Fruit fly (Drosophila melanogaster): ENCODE measurements around the gene CG3517.

Gene CG3517

DNA sequence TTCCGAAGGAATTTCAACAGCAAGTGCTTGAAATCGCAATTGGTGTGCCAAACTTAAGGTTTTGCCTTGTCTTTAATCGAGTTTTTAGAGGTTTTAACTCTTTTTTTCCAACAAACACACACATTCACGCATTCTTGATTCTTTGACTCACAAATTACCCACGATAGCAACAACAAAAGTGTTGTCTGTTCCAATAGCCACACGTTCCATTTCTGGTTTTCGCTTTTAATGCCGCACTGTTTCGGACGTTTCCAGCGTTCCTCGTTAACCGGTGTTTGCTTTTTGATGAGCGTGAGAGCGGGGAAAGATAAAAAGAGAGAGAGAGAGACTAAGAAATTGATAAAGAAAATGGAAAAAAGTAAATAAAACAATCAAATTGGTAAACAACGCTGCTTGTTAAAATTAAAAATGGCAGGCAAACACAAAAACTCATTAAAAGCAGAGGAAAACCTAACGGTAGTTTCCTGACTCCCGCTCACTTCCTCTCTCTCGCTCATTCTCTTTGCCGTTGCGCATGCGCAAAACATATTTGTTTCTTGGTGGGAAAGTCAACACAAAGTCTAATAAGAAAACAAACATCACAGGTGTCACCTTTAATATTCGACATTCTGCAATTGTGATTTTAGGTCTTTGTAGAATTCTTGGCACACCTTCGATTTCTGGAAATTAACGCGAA is 39.0 kb upstream of the CG3517 start:
- TF ChIP-seq CG11617 (GFP tag; optimal IDR thresholded peaks at IDR 0.05) (peak; percentile 13), tj (GFP tag; optimal IDR thresholded peaks at IDR 0.05) (peak; percentile 5), CG5204 (GFP tag; optimal IDR thresholded peaks at IDR 0.05) (no peak), CG1620 (GFP tag; optimal IDR thresholded peaks at IDR 0.05) (no peak), Crg-1 (GFP tag; optimal IDR thresholded peaks at IDR 0.05) (peak; percentile 35), cic (GFP tag; optimal IDR thresholded peaks at IDR 0.05) (peak; percentile 39), CG14711 (tag; optimal IDR thresholded peaks at IDR 0.05) (peak; percentile 26), CG7045 (GFP tag; optimal IDR thresholded peaks at IDR 0.05) (peak; percentile 14), Clk (GFP tag; optimal IDR thresholded peaks at IDR 0.05) (peak; percentile 24), pad (GFP tag; optimal IDR thresholded peaks at IDR 0.05) (peak; percentile 56), ovo (GFP tag; optimal IDR thresholded peaks at IDR 0.05) (peak; percentile 92), CG7101 (tag; optimal IDR thresholded peaks at IDR 0.05) (peak; percentile 52), Mnt (GFP tag; optimal IDR thresholded peaks at IDR 0.05) (no peak), CG12768 (GFP tag; optimal IDR thresholded peaks at IDR 0.05) (peak; percentile 43)

DNA sequence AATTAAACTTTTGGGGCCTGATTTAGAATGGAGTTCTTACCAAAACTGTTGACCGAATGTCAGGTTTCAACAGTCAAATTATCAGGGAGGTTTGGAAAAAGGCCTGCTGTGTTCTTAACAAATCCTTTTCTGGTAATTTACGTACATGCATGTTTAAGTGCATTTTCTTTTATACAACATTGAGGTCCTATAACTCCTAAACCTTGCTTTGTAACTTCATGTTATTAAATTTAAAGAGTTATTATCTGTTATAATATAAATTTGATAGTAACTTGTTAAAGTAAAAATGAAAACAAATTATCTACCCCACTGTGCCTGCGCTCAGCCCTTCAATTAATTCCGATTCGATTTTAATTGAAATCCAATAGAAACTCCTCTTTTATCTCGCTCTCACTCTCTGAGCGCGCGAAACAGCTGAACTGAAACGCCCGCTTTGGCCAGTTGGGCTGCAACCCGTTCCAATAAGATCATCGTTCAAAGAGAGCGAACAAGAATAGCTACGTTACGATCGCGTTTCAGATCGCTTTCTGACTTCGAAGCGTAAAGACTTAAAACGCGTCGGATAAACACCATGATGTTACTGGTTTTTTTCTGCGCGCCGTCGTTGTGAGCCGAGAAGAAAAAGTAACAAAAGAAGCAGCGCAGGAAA is 38.1 kb upstream of the CG3517 start, which contains the start of gene Scsalpha2:
TSS of gene Scsalpha2 (minus strand) at position 51 of the 649 bp plus-strand sequence.
- peak; percentile 27 for TF ChIP-seq bab1 (GFP tag; optimal IDR thresholded peaks at IDR 0.05)
- peak; percentile 1 for TF ChIP-seq CG7101 (tag; optimal IDR thresholded peaks at IDR 0.05)
- no peak for TF ChIP-seq CG33017 (tag; optimal IDR thresholded peaks at IDR 0.05)
- TF ChIP-seq cic (GFP tag; optimal IDR thresholded peaks at IDR 0.05) = no peak

DNA sequence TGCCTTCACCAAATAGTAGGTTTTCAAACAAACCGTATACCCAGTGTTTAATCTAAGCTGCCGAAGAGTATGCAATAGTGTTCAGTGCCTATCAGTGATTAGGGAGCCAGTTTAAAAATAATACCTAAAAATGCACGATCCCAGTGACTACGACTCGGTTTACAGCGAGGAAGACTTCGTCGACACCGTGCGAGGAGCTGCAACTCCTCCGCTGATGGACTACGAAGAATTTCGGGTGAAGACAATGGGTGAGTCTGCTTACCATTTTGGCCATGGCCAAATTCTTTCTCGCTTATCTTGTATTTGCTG is 36.2 kb upstream of the CG3517 start:
- TF ChIP-seq bab1 (GFP tag; optimal IDR thresholded peaks at IDR 0.05) (no peak), cnc (optimal IDR thresholded peaks at IDR 0.05) (no peak), ovo (GFP tag; optimal IDR thresholded peaks at IDR 0.05) (no peak), Mnt (GFP tag; optimal IDR thresholded peaks at IDR 0.05) (no peak), Hr96 (GFP tag; optimal IDR thresholded peaks at IDR 0.05) (no peak)

DNA sequence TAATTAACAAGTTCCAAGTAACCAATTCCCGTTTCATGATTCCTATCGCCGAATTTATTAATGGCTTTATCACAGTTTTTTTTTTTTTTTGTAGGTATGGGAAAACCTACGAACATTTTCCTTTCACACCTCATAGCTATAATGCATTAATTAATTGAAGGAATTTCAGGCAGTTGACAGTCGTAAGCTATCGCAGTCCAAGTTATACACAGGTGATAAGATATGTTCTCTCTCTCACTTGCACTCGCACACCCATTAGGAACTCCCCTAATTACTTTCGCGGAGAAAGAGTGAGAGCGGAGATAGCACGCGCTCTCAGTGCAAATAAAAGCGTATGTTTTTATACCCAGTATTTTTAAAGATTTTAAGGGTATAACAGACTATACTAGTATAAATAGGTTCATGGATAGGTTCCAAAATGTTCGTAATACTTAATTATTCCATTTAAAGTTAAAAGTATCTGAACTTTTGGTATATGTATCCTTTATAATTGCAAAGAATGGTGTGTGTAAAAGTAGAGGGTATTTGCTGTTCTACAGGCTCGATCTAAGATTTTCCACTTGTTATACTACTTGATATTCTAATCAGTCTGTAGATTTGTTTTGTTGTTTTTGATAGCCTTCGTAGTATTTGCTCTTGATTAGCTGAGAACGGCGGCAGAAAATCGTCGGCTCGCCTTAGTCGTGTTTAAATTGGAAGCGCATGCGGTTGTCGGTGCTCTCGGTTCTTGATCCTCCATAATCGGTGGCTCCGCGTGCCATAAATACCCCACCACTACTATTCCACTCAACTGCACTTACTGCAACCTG is 35.6 kb upstream of the CG3517 start, which contains the start of gene Dys:
TSS of gene Dys (plus strand) at position 677 of the 809 bp plus-strand sequence.
- TF ChIP-seq tj (GFP tag; optimal IDR thresholded peaks at IDR 0.05) (peak; percentile 41), CG7101 (tag; optimal IDR thresholded peaks at IDR 0.05) (peak; percentile 96), pad (GFP tag; optimal IDR thresholded peaks at IDR 0.05) (peak; percentile 79), CG33017 (tag; optimal IDR thresholded peaks at IDR 0.05) (peak; percentile 97), Clk (GFP tag; optimal IDR thresholded peaks at IDR 0.05) (peak; percentile 80), CG7045 (GFP tag; optimal IDR thresholded peaks at IDR 0.05) (peak; percentile 83), Crg-1 (GFP tag; optimal IDR thresholded peaks at IDR 0.05) (peak; percentile 71), cnc (optimal IDR thresholded peaks at IDR 0.05) (no peak), CG12768 (GFP tag; optimal IDR thresholded peaks at IDR 0.05) (peak; percentile 94), Mnt (GFP tag; optimal IDR thresholded peaks at IDR 0.05) (peak; percentile 62), toe (GFP tag; optimal IDR thresholded peaks at IDR 0.05) (peak; percentile 29), kay (GFP tag; ENCODE audit: borderline replicate concordance) (peak; percentile 70), Hr96 (GFP tag; optimal IDR thresholded peaks at IDR 0.05) (peak; percentile 68), ovo (GFP tag; optimal IDR thresholded peaks at IDR 0.05) (no peak), CG5204 (GFP tag; optimal IDR thresholded peaks at IDR 0.05) (peak; percentile 80), CG11617 (GFP tag; optimal IDR thresholded peaks at IDR 0.05) (peak; percentile 91), bab1 (GFP tag; optimal IDR thresholded peaks at IDR 0.05) (peak; percentile 2), cic (GFP tag; optimal IDR thresholded peaks at IDR 0.05) (peak; percentile 97), CG14711 (tag; optimal IDR thresholded peaks at IDR 0.05) (peak; percentile 91), CG1620 (GFP tag; optimal IDR thresholded peaks at IDR 0.05) (no peak)

DNA sequence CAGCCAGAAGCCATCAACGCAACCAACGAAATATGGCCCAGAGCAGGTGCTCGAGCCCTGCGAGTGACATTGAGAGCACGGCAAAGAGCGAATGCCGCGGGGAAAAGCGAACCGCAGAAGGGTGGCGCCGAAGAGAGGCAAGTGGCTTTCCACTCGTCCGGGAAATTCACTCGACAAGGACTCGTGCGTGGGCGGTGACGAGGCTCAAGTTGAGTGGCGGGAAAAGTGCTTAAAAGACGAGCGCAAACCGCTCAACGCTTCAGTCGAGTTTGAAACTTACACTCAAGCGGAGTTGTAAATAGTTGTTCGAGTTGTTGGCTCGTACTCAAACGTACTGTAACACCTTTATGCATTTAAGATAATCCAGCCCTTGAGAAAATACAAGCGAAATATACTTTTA is 12.6 kb downstream of the CG3517 start, which contains the start of gene CG31221:
TSS of gene CG31221 (plus strand) at position 256 of the 400 bp plus-strand sequence.
- no peak for TF ChIP-seq CG7045 (GFP tag; optimal IDR thresholded peaks at IDR 0.05)
- TF ChIP-seq Hr96 (GFP tag; optimal IDR thresholded peaks at IDR 0.05) = no peak
- TF ChIP-seq CG12768 (GFP tag; optimal IDR thresholded peaks at IDR 0.05) = no peak
- no peak for TF ChIP-seq Mnt (GFP tag; optimal IDR thresholded peaks at IDR 0.05)
- no peak for TF ChIP-seq CG1620 (GFP tag; optimal IDR thresholded peaks at IDR 0.05)
- TF ChIP-seq kay (GFP tag; ENCODE audit: borderline replicate concordance) = no peak
- TF ChIP-seq CG5204 (GFP tag; optimal IDR thresholded peaks at IDR 0.05) = no peak

DNA sequence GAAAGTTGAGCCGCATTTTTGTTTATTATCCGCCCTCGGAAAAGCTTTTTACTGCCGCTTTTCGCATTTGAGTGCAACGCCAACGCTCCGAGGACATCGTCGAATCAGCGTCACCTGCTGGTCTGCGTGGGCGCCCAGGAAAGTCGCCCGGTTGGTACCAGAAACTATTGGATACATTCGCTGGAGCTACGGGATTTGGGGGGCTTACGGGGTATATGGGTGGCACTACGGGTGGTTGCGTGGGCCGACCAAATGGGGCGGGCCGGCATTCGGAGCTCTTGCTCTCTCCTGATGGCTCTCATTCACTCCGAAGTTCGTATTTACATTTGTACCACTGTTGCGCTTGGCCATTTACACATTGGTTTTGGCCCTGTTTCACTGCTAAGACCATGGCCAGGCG is 13.6 kb downstream of the CG3517 start:
- TF ChIP-seq CG1620 (GFP tag; optimal IDR thresholded peaks at IDR 0.05) (no peak), cnc (optimal IDR thresholded peaks at IDR 0.05) (no peak), Clk (GFP tag; optimal IDR thresholded peaks at IDR 0.05) (no peak)

All from whole organism, adult.